Worm (Caenorhabditis elegans) whole organism, mixed stage, embryonic: ENCODE data around the gene str-144.

ENCODE experiments used
- cnd-1 ChIP-seq: fragments of 200-800 bp; sonication (Bioruptor generic); optimal IDR thresholded peaks from 2 replicates; lab custom pipeline; 2018; ENCODE audit warnings: mild to moderate bottlenecking, missing genetic modification characterization, missing compliant biosample characterization
- lin-13 ChIP-seq: fragments of 150-350 bp; optimal IDR thresholded peaks from 2 replicates; lab custom pipeline; 2014; ENCODE audit warnings: missing biosample characterization, missing genetic modification characterization
- lin-32 ChIP-seq: fragments of 200-800 bp; sonication (Bioruptor generic); optimal IDR thresholded peaks from 2 replicates; lab custom pipeline; 2018; ENCODE audit warnings: mild to moderate bottlenecking, missing genetic modification characterization, missing compliant biosample characterization
- lsy-2 ChIP-seq: fragments of 150-350 bp; optimal IDR thresholded peaks from 2 replicates; lab custom pipeline; 2014; ENCODE audit warnings: missing biosample characterization, missing genetic modification characterization
- mab-5 ChIP-seq: fragments of 150-350 bp; optimal IDR thresholded peaks from 2 replicates; lab custom pipeline; 2014; ENCODE audit warnings: missing biosample characterization, missing genetic modification characterization
- mep-1 ChIP-seq: fragments of 150-350 bp; optimal IDR thresholded peaks from 2 replicates; lab custom pipeline; 2017; ENCODE audit warnings: missing biosample characterization, missing genetic modification reagents, missing genetic modification characterization, inconsistent platforms
- mls-2 ChIP-seq: sonication (generic microtip); optimal IDR thresholded peaks from 2 replicates; lab custom pipeline; 2016; ENCODE audit warnings: mild to moderate bottlenecking, missing genetic modification characterization, moderate library complexity, missing compliant biosample characterization
- nhr-237 ChIP-seq: fragments of 150-350 bp; optimal IDR thresholded peaks from 2 replicates; lab custom pipeline; 2014; ENCODE audit warnings: missing biosample characterization, missing genetic modification characterization
- nhr-76 ChIP-seq: sonication (generic microtip); optimal IDR thresholded peaks from 2 replicates; lab custom pipeline; 2017; ENCODE audit warnings: missing biosample characterization, missing genetic modification characterization
- snpc-4 ChIP-seq: fragments of 150-350 bp; optimal IDR thresholded peaks from 2 replicates; lab custom pipeline; 2014; ENCODE audit warnings: missing biosample characterization, missing genetic modification characterization
- unc-39 ChIP-seq: fragments of 150-350 bp; optimal IDR thresholded peaks from 2 replicates; lab custom pipeline; 2014; ENCODE audit warnings: missing biosample characterization, missing genetic modification characterization
- zip-8 ChIP-seq: fragments of 150-350 bp; optimal IDR thresholded peaks from 2 replicates; lab custom pipeline; 2014; ENCODE audit warnings: missing biosample characterization, missing genetic modification characterization
- ztf-11 ChIP-seq: fragments of 150-350 bp; optimal IDR thresholded peaks from 2 replicates; lab custom pipeline; 2014; ENCODE audit warnings: missing biosample characterization, missing genetic modification characterization

DNA sequence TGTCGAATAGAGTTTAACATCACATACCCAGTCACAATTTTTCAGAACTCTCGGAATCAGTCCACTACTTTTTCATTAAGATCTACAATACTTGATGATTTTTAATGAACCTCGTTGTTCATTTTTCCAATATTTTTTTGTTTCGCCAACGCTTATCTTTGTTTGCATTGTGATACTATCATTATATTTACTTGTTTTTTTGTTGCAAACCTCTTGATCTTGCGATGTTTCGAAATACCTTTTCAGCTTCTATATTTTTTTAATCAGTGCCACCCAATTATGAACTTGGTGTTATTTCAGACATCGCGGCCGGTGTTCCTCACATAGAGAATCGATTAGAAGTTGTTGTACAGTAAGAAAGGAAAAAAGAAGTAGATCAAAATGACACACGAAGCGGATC, 36.7 kb upstream of the str-144 start, which contains the start of gene myo-5:
- TF ChIP-seq unc-39 (tag; lab: Kevin White, UChicago) (no peak), nhr-76 (tag; lab: Kevin White, UChicago) (no peak), lsy-2 (tag; lab: Kevin White, UChicago) (no peak), mep-1 (tag; lab: Kevin White, UChicago) (no peak), lin-13 (no peak), nhr-237 (tag; lab: Kevin White, UChicago) (no peak), mab-5 (tag; lab: Kevin White, UChicago) (no peak), lin-32 (GFP tag; lab: Kevin White, UChicago) (no peak), ztf-11 (tag; lab: Kevin White, UChicago) (no peak), cnd-1 (tag; lab: Kevin White, UChicago) (no peak), snpc-4 (tag; lab: Kevin White, UChicago) (no peak), mls-2 (tag; lab: Kevin White, UChicago) (no peak), zip-8 (no peak)
